Fruit fly (Drosophila melanogaster): ENCODE data around the gene CG9331.

CG9331 gene

DNA sequence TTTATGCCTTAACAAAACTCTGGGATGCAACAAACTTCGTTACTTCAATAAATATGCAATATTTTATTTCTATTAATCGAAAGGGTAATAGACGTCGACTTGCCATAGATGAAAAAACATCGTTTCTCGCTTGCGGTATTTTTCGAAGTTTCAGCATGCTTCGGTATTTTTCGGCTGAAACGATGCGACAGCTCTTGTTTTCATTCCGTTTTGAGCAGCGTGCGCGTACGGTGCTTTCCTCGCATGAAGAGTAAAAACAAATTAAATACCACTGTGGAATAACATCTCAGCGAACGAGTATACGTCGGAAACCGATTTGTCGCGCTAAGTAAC is 25.1 kb upstream of the CG9331 start, which contains the start of gene CG9328 (continued):
- no peak for TF ChIP-seq z (GFP tag; IDR thresholded peaks at IDR 0.05)
- TF ChIP-seq CG30431 (GFP tag; optimal IDR thresholded peaks at IDR 0.05), result no peak
- TF ChIP-seq Six4 (GFP tag; optimal IDR thresholded peaks at IDR 0.05), result peak; percentile 44
- peak; percentile 25 for TF ChIP-seq mam (GFP tag; optimal IDR thresholded peaks at IDR 0.05)
- no peak for TF ChIP-seq prd (optimal IDR thresholded peaks at IDR 0.05)
- TF ChIP-seq prd (GFP tag; IDR thresholded peaks at IDR 0.05), result peak; percentile 48; the same call in 1 of the 3 replicates
- TF ChIP-seq MESR4 (GFP tag; optimal IDR thresholded peaks at IDR 0.05), result peak; percentile 52
- no peak for TF ChIP-seq CG10959 (GFP tag; IDR thresholded peaks at IDR 0.05)
- TF ChIP-seq NK7.1 (GFP tag; optimal IDR thresholded peaks at IDR 0.05), result no peak
- no peak for TF ChIP-seq CG16815 (GFP tag; optimal IDR thresholded peaks at IDR 0.05)
- TF ChIP-seq nom (GFP tag; optimal IDR thresholded peaks at IDR 0.05), result peak; percentile 35
- no peak for TF ChIP-seq pnt (GFP tag; optimal IDR thresholded peaks at IDR 0.05)
- 0 out of 2 replicates have a peak, but pooled peaks have one; percentile 27 for TF ChIP-seq CG14441 (GFP tag; IDR thresholded peaks at IDR 0.05)
- TF ChIP-seq Myb (GFP tag; optimal IDR thresholded peaks at IDR 0.05), result peak; percentile 19
- peak; percentile 25 for TF ChIP-seq CG7839 (tag; optimal IDR thresholded peaks at IDR 0.05)
- peak; percentile 55 for TF ChIP-seq CG1603 (tag; optimal IDR thresholded peaks at IDR 0.05)
- TF ChIP-seq CG31388 (GFP tag; optimal IDR thresholded peaks at IDR 0.05), result no peak
- TF ChIP-seq Ptx1 (GFP tag; IDR thresholded peaks at IDR 0.05), result peak; percentile 27; the same call in 1 of the 2 replicates
- TF ChIP-seq Hr3 (GFP tag; optimal IDR thresholded peaks at IDR 0.05), result peak; percentile 17
- TF ChIP-seq sug (tag; optimal IDR thresholded peaks at IDR 0.05), result peak; percentile 36
- no peak for TF ChIP-seq zen (tag; optimal IDR thresholded peaks at IDR 0.05)
- TF ChIP-seq insv (GFP tag; optimal IDR thresholded peaks at IDR 0.05), result peak in 1 of 2 experiments; percentile 43
- TF ChIP-seq CG6683 (GFP tag; optimal IDR thresholded peaks at IDR 0.05), result no peak
- TF ChIP-seq YL-1 (GFP tag; optimal IDR thresholded peaks at IDR 0.05), result no peak
- no peak for TF ChIP-seq gsb (GFP tag; IDR thresholded peaks at IDR 0.05)
- peak; percentile 57 for TF ChIP-seq CG2120 (GFP tag; optimal IDR thresholded peaks at IDR 0.05)
- TF ChIP-seq unc-4 (GFP tag; IDR thresholded peaks at IDR 0.05; ENCODE audit: partially characterized antibody), result 0 out of 2 replicates have a peak, but pooled peaks have one; percentile 19
- TF ChIP-seq Adf1 (GFP tag; IDR thresholded peaks at IDR 0.05), result peak; percentile 47; the same call in 1 of the 2 replicates
- no peak for TF ChIP-seq CG10321 (GFP tag; IDR thresholded peaks at IDR 0.05)
- peak; percentile 12 for TF ChIP-seq Spps (tag; optimal IDR thresholded peaks at IDR 0.05)
- peak; percentile 65 for TF ChIP-seq CG15514 (GFP tag; optimal IDR thresholded peaks at IDR 0.05)
- TF ChIP-seq bcd (GFP tag; optimal IDR thresholded peaks at IDR 0.05), result peak; percentile 10
- TF ChIP-seq CG12155 (GFP tag; optimal IDR thresholded peaks at IDR 0.05), result peak; percentile 91
- TF ChIP-seq bigmax (GFP tag; optimal IDR thresholded peaks at IDR 0.05), result peak; percentile 46
- TF ChIP-seq tio (GFP tag; optimal IDR thresholded peaks at IDR 0.05), result no peak
- TF ChIP-seq HLH54F (GFP tag; optimal IDR thresholded peaks at IDR 0.05), result peak; percentile 18
- no peak for TF ChIP-seq CG15696 (tag; optimal IDR thresholded peaks at IDR 0.05)
- no peak for TF ChIP-seq Hey (tag; optimal IDR thresholded peaks at IDR 0.05)
- no peak for TF ChIP-seq ERR (GFP tag; optimal IDR thresholded peaks at IDR 0.05)
- TF ChIP-seq CG1832 (GFP tag; optimal IDR thresholded peaks at IDR 0.05), result no peak
- TF ChIP-seq nau (GFP tag; optimal IDR thresholded peaks at IDR 0.05), result no peak
- peak; percentile 64 for TF ChIP-seq ato (GFP tag; IDR thresholded peaks at IDR 0.05; ENCODE audit: partially characterized antibody)
- TF ChIP-seq Side (GFP tag; optimal IDR thresholded peaks at IDR 0.05), result peak; percentile 27
- TF ChIP-seq peb (GFP tag; IDR thresholded peaks at IDR 0.05), result no peak
- peak; percentile 27 to 47 for TF ChIP-seq dpn (GFP tag; optimal IDR thresholded peaks at IDR 0.05)
- no peak for TF ChIP-seq CG7745 (tag; optimal IDR thresholded peaks at IDR 0.05)
- TF ChIP-seq Mes4 (GFP tag; optimal IDR thresholded peaks at IDR 0.05), result no peak
- TF ChIP-seq CG12942 (GFP tag; optimal IDR thresholded peaks at IDR 0.05), result no peak
- TF ChIP-seq cwo (GFP tag; optimal IDR thresholded peaks at IDR 0.05), result peak; percentile 40
- no peak for TF ChIP-seq H2.0 (GFP tag; IDR thresholded peaks at IDR 0.05)
- TF ChIP-seq yki (optimal IDR thresholded peaks at IDR 0.05), result no peak
- no peak for TF ChIP-seq Optix (GFP tag; IDR thresholded peaks at IDR 0.05)

All from whole organism, embryonic.